Fruit fly (Drosophila melanogaster) whole organism, wandering third instar larva: Measurements from ENCODE around the gene Trissin.

Experiments used
- CG32264 ChIP-seq: fragments of 200-800 bp; sonication (Bioruptor generic); optimal IDR thresholded peaks from 2 replicates; lab custom pipeline; 2016; ENCODE audit warnings: missing biosample characterization, missing genetic modification characterization
- CG9705 ChIP-seq: fragments of 200-800 bp; sonication (Bioruptor generic); optimal IDR thresholded peaks from 2 replicates; lab custom pipeline; 2018; ENCODE audit warnings: missing biosample characterization, mild to moderate bottlenecking, missing genetic modification characterization
- CrebA ChIP-seq: fragments of 200-800 bp; sonication (Bioruptor generic); optimal IDR thresholded peaks from 2 replicates; lab custom pipeline; 2016; ENCODE audit warnings: missing biosample characterization, mild to moderate bottlenecking, missing genetic modification characterization, borderline replicate concordance
- Dfd ChIP-seq: fragments of >200 bp; optimal IDR thresholded peaks from 2 replicates; lab custom pipeline; 2017; ENCODE audit warnings: missing biosample characterization, missing genetic modification characterization
- Dif ChIP-seq: fragments of 200-275, 200-300 bp; sonication (Bioruptor generic); optimal IDR thresholded peaks from 2 replicates; lab custom pipeline; 2018; ENCODE audit warnings: missing biosample characterization, missing genetic modification characterization; ENCODE audit not compliant: partially characterized antibody
- GATAd ChIP-seq: sonication (Bioruptor generic); optimal IDR thresholded peaks from 2 replicates; lab custom pipeline; 2016; ENCODE audit warnings: missing biosample characterization, missing genetic modification characterization
- HLH106 ChIP-seq: fragments of 200-800 bp; optimal IDR thresholded peaks from 3 replicates; lab custom pipeline; 2019; ENCODE audit warnings: missing biosample characterization, mild to moderate bottlenecking, missing genetic modification characterization, moderate library complexity
- Hnf4 ChIP-seq: fragments of 200-800 bp; sonication (Bioruptor generic); optimal IDR thresholded peaks from 2 replicates; lab custom pipeline; 2016; ENCODE audit warnings: missing biosample characterization, mild to moderate bottlenecking, missing genetic modification characterization
- Hr78 ChIP-seq: fragments of >200 bp; optimal IDR thresholded peaks from 2 replicates; lab custom pipeline; 2017; ENCODE audit warnings: missing biosample characterization, missing genetic modification characterization
- Jra ChIP-seq: sonication (Bioruptor generic); optimal IDR thresholded peaks from 2 replicates; lab custom pipeline; 2016; ENCODE audit warnings: missing biosample characterization, missing genetic modification characterization
- Mio ChIP-seq: sonication (Bioruptor generic); optimal IDR thresholded peaks from 2 replicates; lab custom pipeline; 2016; ENCODE audit warnings: missing biosample characterization, missing genetic modification characterization
- Myc ChIP-seq: fragments of >200 bp; optimal IDR thresholded peaks from 2 replicates; lab custom pipeline; 2017
- N ChIP-seq: fragments of >200 bp; optimal IDR thresholded peaks from 2 replicates; lab custom pipeline; 2018; ENCODE audit warnings: missing biosample characterization, missing external identifiers, missing genetic modification characterization
- OdsH ChIP-seq: fragments of 200-800 bp; sonication (Bioruptor generic); optimal IDR thresholded peaks from 2 replicates; lab custom pipeline; 2016; ENCODE audit warnings: missing biosample characterization, mild to moderate bottlenecking, missing genetic modification characterization
- Rel ChIP-seq, 2 experiments: fragments of 200-800 bp; sonication (Bioruptor generic) in 1 of 2; optimal IDR thresholded peaks; 2 replicates in 1 of 2; 3 replicates in 1 of 2; lab custom pipeline; 2016 to 2019; ENCODE audit warnings: mild to moderate bottlenecking in 2 of 2, missing biosample characterization in 2 of 2, missing genetic modification characterization in 2 of 2, moderate library complexity in 1 of 2
- Sp1 ChIP-seq: fragments of 200-800 bp; sonication (Bioruptor generic); optimal IDR thresholded peaks from 3 replicates; lab custom pipeline; 2019; ENCODE audit warnings: missing biosample characterization, mild to moderate bottlenecking, missing genetic modification characterization, moderate library complexity
- Vsx2 ChIP-seq: fragments of 200-300, 225-300 bp; sonication (Bioruptor generic); optimal IDR thresholded peaks from 2 replicates; lab custom pipeline; 2018; ENCODE audit warnings: missing biosample characterization, missing genetic modification characterization; ENCODE audit not compliant: partially characterized antibody
- br ChIP-seq: fragments of 200-800 bp; sonication (Bioruptor generic); optimal IDR thresholded peaks from 2 replicates; lab custom pipeline; 2016; ENCODE audit warnings: missing biosample characterization, missing genetic modification characterization
- brk ChIP-seq: fragments of 200-800 bp; sonication (Bioruptor generic); optimal IDR thresholded peaks from 2 replicates; lab custom pipeline; 2016; ENCODE audit warnings: missing biosample characterization, mild to moderate bottlenecking, missing genetic modification characterization
- dmrt93B ChIP-seq: fragments of 200-800 bp; sonication (Bioruptor generic); optimal IDR thresholded peaks from 2 replicates; lab custom pipeline; 2018; ENCODE audit warnings: missing biosample characterization, mild to moderate bottlenecking, missing genetic modification characterization
- dsf ChIP-seq: sonication (Bioruptor generic); optimal IDR thresholded peaks from 2 replicates; lab custom pipeline; 2016; ENCODE audit warnings: missing biosample characterization, missing genetic modification characterization, borderline replicate concordance
- ey ChIP-seq: fragments of 200-800 bp; sonication (Bioruptor generic); optimal IDR thresholded peaks from 2 replicates; lab custom pipeline; 2016; ENCODE audit warnings: missing biosample characterization, missing genetic modification characterization
- foxo ChIP-seq, 2 experiments: fragments of 200-800 bp; sonication (Bioruptor generic); optimal IDR thresholded peaks; 2 replicates in 1 of 2; 3 replicates in 1 of 2; lab custom pipeline; 2016 to 2017; ENCODE audit warnings: missing biosample characterization in 2 of 2, missing genetic modification characterization in 2 of 2
- fru ChIP-seq: fragments of 200-800 bp; sonication (Bioruptor generic); optimal IDR thresholded peaks from 3 replicates; lab custom pipeline; 2016; ENCODE audit warnings: missing biosample characterization, mild to moderate bottlenecking, missing genetic modification characterization
- h ChIP-seq: fragments of 200-800 bp; sonication (Bioruptor generic); optimal IDR thresholded peaks from 3 replicates; lab custom pipeline; 2016; ENCODE audit warnings: missing biosample characterization, mild to moderate bottlenecking, missing genetic modification characterization
- jim ChIP-seq: fragments of 175-275, 200-325 bp; sonication (Bioruptor generic); optimal IDR thresholded peaks from 2 replicates; lab custom pipeline; 2016; ENCODE audit warnings: missing biosample characterization, mild to moderate bottlenecking, missing genetic modification characterization
- pan ChIP-seq: fragments of >200 bp; optimal IDR thresholded peaks from 2 replicates; lab custom pipeline; 2017
- psq ChIP-seq: fragments of 200-800 bp; sonication (Bioruptor generic); optimal IDR thresholded peaks from 3 replicates; lab custom pipeline; 2017; ENCODE audit warnings: missing biosample characterization, mild to moderate bottlenecking, missing genetic modification characterization, moderate library complexity
- rgr ChIP-seq: fragments of 200-800 bp; sonication (Bioruptor generic); optimal IDR thresholded peaks from 3 replicates; lab custom pipeline; 2016; ENCODE audit warnings: missing biosample characterization, mild to moderate bottlenecking, missing genetic modification characterization
- sage ChIP-seq: fragments of 200-800 bp; sonication (Bioruptor generic); optimal IDR thresholded peaks from 2 replicates; lab custom pipeline; 2016; ENCODE audit warnings: missing biosample characterization, mild to moderate bottlenecking, missing genetic modification characterization
- tai ChIP-seq: sonication (Bioruptor generic); optimal IDR thresholded peaks from 2 replicates; lab custom pipeline; 2016; ENCODE audit warnings: missing biosample characterization, missing genetic modification characterization
- woc ChIP-seq: sonication (Bioruptor generic); optimal IDR thresholded peaks from 2 replicates; lab custom pipeline; 2016; ENCODE audit warnings: missing biosample characterization, mild to moderate bottlenecking, missing genetic modification characterization

The Trissin gene

DNA sequence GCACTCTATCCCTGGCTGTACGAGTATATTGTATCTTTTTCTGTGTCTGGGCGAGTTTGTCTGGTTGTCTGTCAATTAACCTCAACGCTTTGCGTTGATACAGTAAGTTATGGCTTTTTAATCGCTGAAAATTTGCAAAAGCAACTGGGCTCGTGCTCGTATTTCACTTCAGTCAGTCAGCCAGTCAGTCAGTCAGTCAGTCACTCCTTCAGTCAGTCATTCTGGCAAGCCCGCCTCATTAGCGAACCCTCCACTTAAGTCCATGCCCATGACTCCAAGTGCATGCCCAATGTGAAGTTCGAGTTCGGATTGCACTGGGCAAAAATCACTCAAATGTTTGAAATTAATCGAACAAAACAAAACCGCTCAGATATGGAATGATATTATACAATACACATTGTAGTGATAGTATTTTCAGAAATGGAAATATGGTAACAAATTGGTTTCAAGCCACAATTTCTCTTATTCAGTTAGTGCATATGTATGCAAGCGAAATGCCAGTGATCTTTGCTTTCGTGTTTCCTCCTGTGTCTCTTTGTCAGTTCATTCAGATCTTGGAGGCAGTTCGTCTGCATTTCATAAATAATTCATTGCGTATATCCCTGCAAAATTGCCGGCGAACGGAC is 27.7 kb downstream of the Trissin start:
- peak; percentile 41 for TF ChIP-seq OdsH (GFP tag; lab: Kevin White, UChicago)
- peak; percentile 58 for TF ChIP-seq psq
- TF ChIP-seq woc (GFP tag; lab: Kevin White, UChicago), result peak; percentile 32
- TF ChIP-seq br, result peak; percentile 62
- no peak for TF ChIP-seq pan
- TF ChIP-seq ey (GFP tag; lab: Kevin White, UChicago), result peak; percentile 64
- TF ChIP-seq Dfd, result no peak
- peak; percentile 43 for TF ChIP-seq rgr (GFP tag; lab: Kevin White, UChicago)
- no peak for TF ChIP-seq dmrt93B (GFP tag; lab: Kevin White, UChicago)
- peak; percentile 14 for TF ChIP-seq sage (GFP tag; lab: Kevin White, UChicago)
- peak; percentile 58 for TF ChIP-seq fru
- peak; percentile 0 for TF ChIP-seq Sp1 (GFP tag; lab: Kevin White, UChicago)
- no peak for TF ChIP-seq Mio
- no peak for TF ChIP-seq Rel (GFP tag; optimal IDR thresholded peaks at IDR 0.05; lab: Kevin White, UChicago)
- TF ChIP-seq Rel (tag; optimal IDR thresholded peaks at IDR 0.05; lab: Kevin White, UChicago), result no peak
- TF ChIP-seq brk (GFP tag; lab: Kevin White, UChicago), result peak; percentile 9
- TF ChIP-seq foxo (GFP tag; optimal IDR thresholded peaks at IDR 0.05; lab: Kevin White, UChicago), result peak in 1 of 2 experiments; percentile 55
- TF ChIP-seq HLH106 (tag; lab: Kevin White, UChicago), result peak; percentile 46
- TF ChIP-seq h (GFP tag; lab: Kevin White, UChicago), result peak; percentile 65
- peak; percentile 23 for TF ChIP-seq Hnf4 (GFP tag; lab: Kevin White, UChicago)

dm6 chr3R:15451344-15452107 is 33.7 kb downstream of the Trissin start:
- TF ChIP-seq woc (GFP tag; lab: Kevin White, UChicago), result no peak
- TF ChIP-seq Myc (lab: Kevin White, UChicago), result no peak
- no peak for TF ChIP-seq jim (GFP tag; lab: Kevin White, UChicago)
- TF ChIP-seq CrebA (GFP tag; lab: Kevin White, UChicago), result no peak
- no peak for TF ChIP-seq pan
- no peak for TF ChIP-seq Mio
- TF ChIP-seq CG9705, result no peak
- TF ChIP-seq brk (GFP tag; lab: Kevin White, UChicago), result no peak
- TF ChIP-seq dsf (GFP tag; lab: Kevin White, UChicago), result no peak
- TF ChIP-seq N (GFP tag; lab: Kevin White, UChicago), result no peak
- no peak for TF ChIP-seq GATAd (GFP tag; lab: Kevin White, UChicago)

dm6 chr3R:15448657-15449056 is 36.5 kb downstream of the Trissin start:
- TF ChIP-seq Hr78 (GFP tag; lab: Kevin White, UChicago) (no peak), Vsx2 (GFP tag; lab: Kevin White, UChicago) (peak; percentile 65), jim (GFP tag; lab: Kevin White, UChicago) (no peak), GATAd (GFP tag; lab: Kevin White, UChicago) (no peak), h (GFP tag; lab: Kevin White, UChicago) (no peak), dmrt93B (GFP tag; lab: Kevin White, UChicago) (no peak), fru (no peak), Dif (GFP tag; lab: Kevin White, UChicago) (peak; percentile 8), tai (GFP tag; lab: Kevin White, UChicago) (no peak), br (no peak), Rel (GFP tag; optimal IDR thresholded peaks at IDR 0.05; lab: Kevin White, UChicago) (no peak), Rel (tag; optimal IDR thresholded peaks at IDR 0.05; lab: Kevin White, UChicago) (no peak), dsf (GFP tag; lab: Kevin White, UChicago) (no peak), pan (no peak), brk (GFP tag; lab: Kevin White, UChicago) (no peak), ey (GFP tag; lab: Kevin White, UChicago) (no peak), N (GFP tag; lab: Kevin White, UChicago) (no peak)

- no peak for TF ChIP-seq CG32264
- TF ChIP-seq Jra (GFP tag; lab: Kevin White, UChicago), result no peak
- no peak for TF ChIP-seq Hr78 (GFP tag; lab: Kevin White, UChicago)
- TF ChIP-seq Mio, result no peak
- no peak for TF ChIP-seq Hnf4 (GFP tag; lab: Kevin White, UChicago)
Measured at dm6 chr3R:15447791-15448190, 37.4 kb downstream of the Trissin start.
